Fruit fly (Drosophila melanogaster) whole organism, embryonic: ENCODE data around the gene CG43088.

ENCODE experiments used
- Awh ChIP-seq: fragments of 200-800 bp; sonication (Bioruptor generic); IDR thresholded peaks from 2 replicates; pipeline ENCODE4, ENCODE4 v1.3.6; 2022; ENCODE audit warnings: missing biosample characterization, missing genetic modification characterization
- Bteb2 ChIP-seq: fragments of 200-800 bp; sonication (Bioruptor generic); optimal IDR thresholded peaks from 2 replicates; lab custom pipeline; 2016; ENCODE audit warnings: missing biosample characterization, missing genetic modification characterization
- CG10147 ChIP-seq: fragments of 200-800 bp; sonication (Bioruptor generic); optimal IDR thresholded peaks from 2 replicates; lab custom pipeline; 2019; ENCODE audit warnings: missing biosample characterization, mild to moderate bottlenecking, missing genetic modification characterization, moderate library complexity
- CG10462 ChIP-seq: fragments of 200-800 bp; sonication (Bioruptor generic); optimal IDR thresholded peaks from 2 replicates; lab custom pipeline; 2016; ENCODE audit warnings: missing biosample characterization, missing genetic modification characterization
- CG10543 ChIP-seq: fragments of 200-800 bp; sonication (Bioruptor generic); optimal IDR thresholded peaks from 3 replicates; lab custom pipeline; 2017; ENCODE audit warnings: missing biosample characterization, mild to moderate bottlenecking, missing genetic modification characterization, moderate library complexity
- CG11398 ChIP-seq: fragments of 200-800 bp; sonication (Bioruptor generic); optimal IDR thresholded peaks from 2 replicates; lab custom pipeline; 2016; ENCODE audit warnings: missing biosample characterization, missing genetic modification characterization
- CG11560 ChIP-seq: fragments of 200-800 bp; sonication (Bioruptor generic); IDR thresholded peaks from 3 replicates; pipeline ENCODE4 v1.3.6; 2022; ENCODE audit warnings: missing biosample characterization, missing genetic modification characterization
- CG12155 ChIP-seq: fragments of 200-800 bp; sonication (Bioruptor generic); optimal IDR thresholded peaks from 3 replicates; lab custom pipeline; 2016; ENCODE audit warnings: missing biosample characterization, missing genetic modification characterization
- CG16863 ChIP-seq: fragments of 200-800 bp; sonication (Bioruptor generic); optimal IDR thresholded peaks from 3 replicates; lab custom pipeline; 2016; ENCODE audit warnings: missing biosample characterization, missing genetic modification characterization
- CG2199 ChIP-seq: fragments of 200-800 bp; sonication (Bioruptor generic); IDR thresholded peaks from 3 replicates; pipeline ENCODE4 v1.3.6; 2022; ENCODE audit warnings: missing biosample characterization, missing genetic modification characterization
- CG30403 ChIP-seq: fragments of 200-800 bp; sonication (Bioruptor generic); optimal IDR thresholded peaks from 3 replicates; lab custom pipeline; 2016; ENCODE audit warnings: missing biosample characterization, missing genetic modification characterization
- CG3163 ChIP-seq: fragments of 200-800 bp; sonication (Bioruptor generic); optimal IDR thresholded peaks from 3 replicates; lab custom pipeline; 2016; ENCODE audit warnings: missing biosample characterization, missing genetic modification characterization
- CG32767 ChIP-seq: fragments of 200-800 bp; sonication (Bioruptor generic); IDR thresholded peaks from 2 replicates; pipeline ENCODE4 v1.3.6; 2022; ENCODE audit warnings: missing biosample characterization, missing genetic modification characterization
- CG32772 ChIP-seq: fragments of 200-800 bp; sonication (Bioruptor generic); IDR thresholded peaks from 2 replicates; pipeline ENCODE4 v1.3.6; 2022; ENCODE audit warnings: missing biosample characterization, missing genetic modification characterization
- CG4617 ChIP-seq: fragments of 200-800 bp; sonication (Bioruptor generic); optimal IDR thresholded peaks from 3 replicates; lab custom pipeline; 2016; ENCODE audit warnings: missing biosample characterization, missing genetic modification characterization, borderline replicate concordance
- CG4707 ChIP-seq: fragments of 200-800 bp; sonication (Bioruptor generic); optimal IDR thresholded peaks from 2 replicates; lab custom pipeline; 2018; ENCODE audit warnings: missing biosample characterization, mild to moderate bottlenecking, missing genetic modification characterization, moderate library complexity
- CG6654 ChIP-seq: fragments of 200-800 bp; sonication (Bioruptor generic); optimal IDR thresholded peaks from 2 replicates; lab custom pipeline; 2017; ENCODE audit warnings: missing biosample characterization, mild to moderate bottlenecking, missing genetic modification characterization
- CG8359 ChIP-seq: fragments of 200-800 bp; sonication (Bioruptor generic); optimal IDR thresholded peaks from 2 replicates; lab custom pipeline; 2017; ENCODE audit warnings: missing biosample characterization, mild to moderate bottlenecking, missing genetic modification characterization, borderline replicate concordance
- CTCF ChIP-seq: fragments of 200-800 bp; sonication (Bioruptor generic); optimal IDR thresholded peaks from 2 replicates; lab custom pipeline; 2017; ENCODE audit warnings: missing biosample characterization, mild to moderate bottlenecking, missing genetic modification characterization, moderate library complexity
- Dad ChIP-seq: fragments of 200-800 bp; sonication (Bioruptor generic); optimal IDR thresholded peaks from 3 replicates; lab custom pipeline; 2016; ENCODE audit warnings: missing biosample characterization, missing genetic modification characterization
- Dek ChIP-seq: fragments of 200-800 bp; sonication (Bioruptor generic); optimal IDR thresholded peaks from 3 replicates; lab custom pipeline; 2019; ENCODE audit warnings: missing biosample characterization, mild to moderate bottlenecking, missing genetic modification characterization, moderate library complexity
- Dip3 ChIP-seq: fragments of 200-800 bp; sonication (Bioruptor generic); optimal IDR thresholded peaks from 3 replicates; lab custom pipeline; 2016; ENCODE audit warnings: missing biosample characterization, missing genetic modification characterization
- Doc2 ChIP-seq: fragments of 200-800 bp; sonication (Bioruptor generic); IDR thresholded peaks from 2 replicates; pipeline ENCODE4 v1.3.6; 2022; ENCODE audit warnings: missing biosample characterization, missing genetic modification characterization
- HLH4C ChIP-seq: fragments of 200-800 bp; sonication (Bioruptor generic); IDR thresholded peaks from 3 replicates; pipeline ENCODE4 v1.3.6; 2022; ENCODE audit warnings: missing biosample characterization, missing genetic modification characterization; ENCODE audit not compliant: partially characterized antibody
- Lpt ChIP-seq: fragments of >200 bp; optimal IDR thresholded peaks from 2 replicates; lab custom pipeline; 2018; ENCODE audit warnings: missing biosample characterization, missing genetic modification characterization
- Oaz ChIP-seq: fragments of 200-800 bp; sonication (Bioruptor generic); IDR thresholded peaks from 2 replicates; pipeline ENCODE4 v1.3.6; 2022; ENCODE audit warnings: missing biosample characterization, missing genetic modification characterization
- Opbp ChIP-seq: fragments of 200-800 bp; sonication (Bioruptor generic); IDR thresholded peaks from 3 replicates; pipeline ENCODE4 v1.3.6; 2022; ENCODE audit warnings: missing biosample characterization, missing genetic modification characterization; ENCODE audit not compliant: partially characterized antibody
- PHDP ChIP-seq: fragments of 200-800 bp; sonication (Bioruptor generic); optimal IDR thresholded peaks from 3 replicates; lab custom pipeline; 2018; ENCODE audit warnings: missing biosample characterization, mild to moderate bottlenecking, missing genetic modification characterization, moderate library complexity
- Scr ChIP-seq: fragments of 200-800 bp; sonication (Bioruptor generic); IDR thresholded peaks from 2 replicates; pipeline ENCODE4 v1.3.6; 2022; ENCODE audit warnings: missing biosample characterization, missing genetic modification characterization; ENCODE audit not compliant: partially characterized antibody
- Sox100B ChIP-seq: fragments of 200-800 bp; sonication (Bioruptor generic); optimal IDR thresholded peaks from 3 replicates; lab custom pipeline; 2018; ENCODE audit warnings: missing biosample characterization, mild to moderate bottlenecking, missing genetic modification characterization
- Taf1 ChIP-seq: fragments of 200-800 bp; sonication (Bioruptor generic); IDR thresholded peaks from 2 replicates; pipeline ENCODE4 v1.3.6; 2022; ENCODE audit warnings: missing biosample characterization, missing genetic modification characterization
- abd-A ChIP-seq: fragments of 200-800 bp; sonication (Bioruptor generic); optimal IDR thresholded peaks from 3 replicates; lab custom pipeline; 2019; ENCODE audit warnings: missing biosample characterization, mild to moderate bottlenecking, missing genetic modification characterization, moderate library complexity
- cg ChIP-seq: fragments of 200-800 bp; sonication (Bioruptor generic); optimal IDR thresholded peaks from 3 replicates; lab custom pipeline; 2019; ENCODE audit warnings: missing biosample characterization, mild to moderate bottlenecking, missing genetic modification characterization, moderate library complexity
- chif ChIP-seq, 2 experiments: fragments of 200-800 bp; sonication (Bioruptor generic); optimal IDR thresholded peaks; 3 replicates each; lab custom pipeline; 2016; ENCODE audit warnings: missing biosample characterization in 2 of 2, missing genetic modification characterization in 2 of 2
- corto ChIP-seq: fragments of 200-800 bp; sonication (Bioruptor generic); optimal IDR thresholded peaks from 2 replicates; lab custom pipeline; 2016; ENCODE audit warnings: missing biosample characterization, mild to moderate bottlenecking, missing genetic modification characterization, moderate library complexity
- eve ChIP-seq, 2 experiments: fragments of >200 bp; optimal IDR thresholded peaks; 2 replicates each; lab custom pipeline; 2017; ENCODE audit warnings: missing biosample characterization in 2 of 2, missing genetic modification characterization in 2 of 2
- ewg ChIP-seq: fragments of 200-800 bp; sonication (Bioruptor generic); optimal IDR thresholded peaks from 3 replicates; lab custom pipeline; 2017; ENCODE audit warnings: mild to moderate bottlenecking, missing biosample characterization, missing genetic modification reagents, missing genetic modification characterization
- fd64A ChIP-seq: fragments of 200-800 bp; sonication (Bioruptor generic); optimal IDR thresholded peaks from 3 replicates; lab custom pipeline; 2018; ENCODE audit warnings: missing biosample characterization, mild to moderate bottlenecking, missing genetic modification characterization
- gsb ChIP-seq: fragments of 200-800 bp; sonication (Bioruptor generic); IDR thresholded peaks from 2 replicates; pipeline ENCODE4 v1.3.6; 2022; ENCODE audit warnings: missing biosample characterization, missing genetic modification characterization
- lbe ChIP-seq: fragments of 200-800 bp; sonication (Bioruptor generic); optimal IDR thresholded peaks from 2 replicates; lab custom pipeline; 2016; ENCODE audit warnings: missing biosample characterization, mild to moderate bottlenecking, missing genetic modification characterization
- luna ChIP-seq: fragments of 200-800 bp; sonication (Bioruptor generic); optimal IDR thresholded peaks from 2 replicates; lab custom pipeline; 2016; ENCODE audit warnings: missing biosample characterization, missing genetic modification characterization
- nmo ChIP-seq: fragments of 200-800 bp; sonication (Bioruptor generic); optimal IDR thresholded peaks from 2 replicates; lab custom pipeline; 2018; ENCODE audit warnings: missing biosample characterization, mild to moderate bottlenecking, missing genetic modification characterization, moderate library complexity
- pfk ChIP-seq: fragments of 200-800 bp; sonication (Bioruptor generic); optimal IDR thresholded peaks from 2 replicates; lab custom pipeline; 2018; ENCODE audit warnings: missing biosample characterization, mild to moderate bottlenecking, missing genetic modification characterization, moderate library complexity
- sd ChIP-seq: fragments of 200-800 bp; sonication (Bioruptor generic); optimal IDR thresholded peaks from 3 replicates; lab custom pipeline; 2018; ENCODE audit warnings: missing biosample characterization, mild to moderate bottlenecking, missing genetic modification characterization, moderate library complexity
- slou ChIP-seq: fragments of 200-800 bp; sonication (Bioruptor generic); optimal IDR thresholded peaks from 3 replicates; lab custom pipeline; 2016; ENCODE audit warnings: missing biosample characterization, missing genetic modification characterization
- slp2 ChIP-seq: fragments of 200-800 bp; sonication (Bioruptor generic); optimal IDR thresholded peaks from 2 replicates; lab custom pipeline; 2016; ENCODE audit warnings: missing biosample characterization, missing genetic modification characterization
- sqz ChIP-seq: fragments of 200-800 bp; sonication (Bioruptor generic); optimal IDR thresholded peaks from 3 replicates; lab custom pipeline; 2018; ENCODE audit warnings: missing biosample characterization, mild to moderate bottlenecking, missing genetic modification characterization
- tna ChIP-seq: fragments of 200-800 bp; sonication (Bioruptor generic); IDR thresholded peaks from 2 replicates; pipeline ENCODE4 v1.3.6; 2022; ENCODE audit warnings: missing biosample characterization, missing genetic modification characterization; ENCODE audit not compliant: partially characterized antibody
- unpg ChIP-seq: fragments of 200-800 bp; sonication (Bioruptor generic); optimal IDR thresholded peaks from 3 replicates; lab custom pipeline; 2018; ENCODE audit warnings: missing biosample characterization, mild to moderate bottlenecking, missing genetic modification characterization, moderate library complexity
- wek ChIP-seq: fragments of 200-800 bp; sonication (Bioruptor generic); optimal IDR thresholded peaks from 3 replicates; lab custom pipeline; 2018; ENCODE audit warnings: missing biosample characterization, mild to moderate bottlenecking, missing genetic modification characterization, moderate library complexity

CG43088 gene

DNA sequence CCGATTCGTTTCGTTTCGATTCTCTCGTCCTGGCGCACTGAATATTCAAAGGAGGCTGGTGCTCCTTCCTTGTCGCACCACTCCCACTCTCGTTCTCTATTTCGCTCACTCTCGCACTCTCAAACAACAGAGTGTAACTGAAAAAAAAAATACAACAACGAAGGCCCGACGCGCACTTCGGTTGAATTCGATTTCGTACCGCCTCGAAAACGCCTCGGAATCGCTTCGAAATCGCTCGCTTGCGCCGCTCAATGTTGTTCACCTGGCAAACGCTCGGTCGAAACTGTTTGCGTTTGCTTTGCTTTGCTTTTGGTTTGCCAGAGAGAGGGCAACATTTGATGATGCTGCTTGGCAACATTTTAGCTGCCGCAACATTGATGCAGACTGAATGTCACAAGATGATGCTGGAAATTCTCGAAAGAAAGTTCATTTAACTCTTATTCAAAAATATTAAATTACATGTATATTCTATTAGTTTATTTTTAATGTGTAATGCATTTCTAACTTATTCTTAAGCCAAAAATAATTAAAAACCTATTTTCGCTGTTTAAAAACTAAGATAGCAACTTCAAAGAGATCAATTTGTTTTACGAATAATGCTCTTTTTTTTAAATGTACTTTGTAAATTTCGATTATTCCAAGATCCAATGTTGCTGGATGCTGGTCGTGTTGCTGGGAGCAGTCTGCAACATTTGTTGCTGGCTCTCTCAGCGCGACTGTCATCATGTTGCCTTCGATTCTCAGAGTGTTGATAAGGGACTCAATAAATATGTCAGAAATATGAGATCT lies 47.1 kb downstream of the CG43088 start, which contains the start of gene NetB (continued):
- TF ChIP-seq CG10543 (GFP tag; lab: Kevin White, UChicago) (peak; percentile 28), abd-A (tag; lab: Kevin White, UChicago) (peak; percentile 42), Scr (GFP tag; lab: Robert Waterston, UW) (peak; percentile 29), CG32772 (GFP tag; lab: Robert Waterston, UW) (peak; percentile 46), Dad (no peak), Sox100B (GFP tag; lab: Kevin White, UChicago) (no peak), cg (peak; percentile 23), CG10462 (GFP tag; lab: Kevin White, UChicago) (no peak), CG32767 (no peak), Oaz (GFP tag; lab: Robert Waterston, UW) (no peak), Opbp (GFP tag; lab: Robert Waterston, UW) (0 out of 3 replicates have a peak, but pooled peaks have one; percentile 23), luna (no peak), CG10147 (no peak), pfk (GFP tag; lab: Kevin White, UChicago) (peak; percentile 25), tna (GFP tag; lab: Robert Waterston, UW) (0 out of 2 replicates have a peak, but pooled peaks have one; percentile 12), nmo (GFP tag; lab: Kevin White, UChicago) (no peak), Dek (tag; lab: Kevin White, UChicago) (no peak), CG30403 (GFP tag; lab: Kevin White, UChicago) (no peak), fd64A (GFP tag; lab: Kevin White, UChicago) (no peak), chif (GFP tag; optimal IDR thresholded peaks at IDR 0.05; lab: Kevin White, UChicago) (no peak), PHDP (tag; lab: Kevin White, UChicago) (no peak), eve (GFP tag; optimal IDR thresholded peaks at IDR 0.05; lab: Kevin White, UChicago) (no peak), CG8359 (GFP tag; lab: Kevin White, UChicago) (peak; percentile 98), CG4707 (no peak), CG2199 (GFP tag; lab: Robert Waterston, UW) (peak; percentile 85; the same call in 2 of the 3 replicates), sd (tag; lab: Kevin White, UChicago) (no peak), CTCF (GFP tag; lab: Kevin White, UChicago) (no peak), gsb (no peak), wek (GFP tag; lab: Kevin White, UChicago) (peak; percentile 34), sqz (peak; percentile 81), CG16863 (no peak), CG11398 (no peak), Awh (GFP tag; lab: Robert Waterston, UW) (no peak), unpg (GFP tag; lab: Kevin White, UChicago) (no peak), slou (no peak), Bteb2 (no peak), CG11560 (tag; lab: Robert Waterston, UW) (no peak), CG4617 (no peak), Dip3 (GFP tag; lab: Kevin White, UChicago) (no peak), HLH4C (GFP tag; lab: Robert Waterston, UW) (0 out of 3 replicates have a peak, but pooled peaks have one; percentile 27)
- TF ChIP-seq, all 482 proteins: peak for 46

DNA sequence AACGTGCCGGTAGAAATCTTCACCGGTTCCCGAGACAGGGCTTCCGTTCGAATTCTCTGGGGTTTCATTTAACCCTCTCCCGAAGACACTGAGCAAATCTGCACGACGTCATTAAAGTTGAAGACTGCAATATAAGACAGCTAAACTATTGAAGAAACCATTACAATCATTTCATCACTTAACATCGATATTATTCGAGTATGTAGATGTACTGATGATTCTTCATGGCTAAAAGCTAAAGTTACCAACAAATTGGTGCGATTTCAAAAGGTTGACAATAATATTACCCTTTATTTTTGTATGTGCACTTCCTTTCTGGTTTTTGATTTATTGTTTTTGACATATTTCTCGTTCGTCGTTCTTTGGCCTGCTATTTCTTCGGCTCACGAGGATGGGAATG lies 48.3 kb downstream of the CG43088 start:
- TF ChIP-seq corto (GFP tag; lab: Kevin White, UChicago) (peak; percentile 22), CG3163 (GFP tag; lab: Kevin White, UChicago) (no peak), lbe (GFP tag; lab: Kevin White, UChicago) (peak; percentile 22), ewg (no peak), Doc2 (no peak), Lpt (GFP tag; lab: Kevin White, UChicago) (no peak), slp2 (no peak), cg (no peak), CG2199 (GFP tag; lab: Robert Waterston, UW) (0 out of 3 replicates have a peak, but pooled peaks have one; percentile 21), CG12155 (no peak), CG6654 (GFP tag; lab: Kevin White, UChicago) (no peak), Taf1 (no peak)
